Fruit fly (Drosophila melanogaster) whole organism, embryonic: ENCODE data around the gene Mco1.

Experiments
- CG10366 ChIP-seq: fragments of 200-800 bp; sonication (Bioruptor generic); IDR thresholded peaks from 2 replicates; pipeline ENCODE4 v1.3.6; 2022; ENCODE audit warnings: missing biosample characterization, missing genetic modification characterization
- CG10959 ChIP-seq: fragments of 200-800 bp; sonication (Bioruptor generic); IDR thresholded peaks from 2 replicates; pipeline ENCODE4 v1.3.6; 2022; ENCODE audit warnings: missing biosample characterization, missing genetic modification characterization
- Jarid2 ChIP-seq: fragments of 200-800 bp; sonication (Bioruptor generic); optimal IDR thresholded peaks from 3 replicates; lab custom pipeline; 2017; ENCODE audit warnings: mild to moderate bottlenecking, missing biosample characterization, missing genetic modification reagents, missing genetic modification characterization
- Lpt ChIP-seq: fragments of >200 bp; optimal IDR thresholded peaks from 2 replicates; lab custom pipeline; 2018; ENCODE audit warnings: missing biosample characterization, missing genetic modification characterization
- Nf-YA ChIP-seq: fragments of 200-800 bp; sonication (Bioruptor generic); IDR thresholded peaks from 2 replicates; pipeline ENCODE4 v1.3.6; 2022; ENCODE audit warnings: missing biosample characterization, missing genetic modification characterization
- amos ChIP-seq: fragments of 200-800 bp; sonication (Bioruptor generic); IDR thresholded peaks from 2 replicates; pipeline ENCODE4 v1.3.6; 2022; ENCODE audit warnings: missing biosample characterization, missing genetic modification characterization; ENCODE audit not compliant: partially characterized antibody
- chif ChIP-seq, 2 experiments: fragments of 200-800 bp; sonication (Bioruptor generic); optimal IDR thresholded peaks; 3 replicates each; lab custom pipeline; 2016; ENCODE audit warnings: missing biosample characterization in 2 of 2, missing genetic modification characterization in 2 of 2
- kay ChIP-seq: fragments of 200-800 bp; sonication (Bioruptor generic); optimal IDR thresholded peaks from 2 replicates; lab custom pipeline; 2016; ENCODE audit warnings: missing biosample characterization, missing genetic modification characterization
- sd ChIP-seq: fragments of 200-800 bp; sonication (Bioruptor generic); optimal IDR thresholded peaks from 3 replicates; lab custom pipeline; 2018; ENCODE audit warnings: missing biosample characterization, mild to moderate bottlenecking, missing genetic modification characterization, moderate library complexity
- sug ChIP-seq: fragments of 200-800 bp; optimal IDR thresholded peaks from 2 replicates; lab custom pipeline; 2019; ENCODE audit warnings: missing biosample characterization, mild to moderate bottlenecking, missing genetic modification characterization, moderate library complexity
- tx ChIP-seq: fragments of 200-800 bp; sonication (Bioruptor generic); optimal IDR thresholded peaks from 2 replicates; lab custom pipeline; 2016; ENCODE audit warnings: missing biosample characterization, missing genetic modification characterization

DNA sequence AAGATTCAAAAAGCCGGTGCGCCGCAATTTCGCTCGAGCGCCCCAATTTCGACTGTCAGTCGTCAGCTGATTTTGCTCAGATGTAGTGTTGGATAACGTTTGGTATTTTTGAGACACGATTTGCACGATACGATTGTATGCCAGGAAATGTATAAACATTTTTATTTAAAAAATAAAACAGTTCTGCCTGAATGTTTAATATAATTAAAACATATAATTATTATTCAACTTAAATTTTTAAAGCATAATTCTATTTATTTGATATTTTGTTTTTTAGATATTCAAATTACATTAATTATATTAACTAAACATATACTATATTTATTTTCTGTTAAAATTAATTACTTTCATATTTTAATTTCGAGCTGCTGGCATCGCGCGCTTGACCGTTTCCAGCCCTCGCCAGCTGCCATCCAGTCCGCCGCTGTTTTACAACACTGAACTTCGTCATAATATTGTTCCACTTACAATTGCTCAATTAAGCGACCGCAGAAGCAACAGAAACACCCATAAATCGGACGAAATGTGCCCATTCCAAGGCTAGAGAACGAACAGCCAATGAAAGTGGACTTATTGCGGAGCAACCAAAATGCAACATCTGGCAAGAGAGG lies 14.7 kb downstream of the Mco1 start, which contains the start of the genes FucTB and scat:
- peak; percentile 89 for TF ChIP-seq CG10366 (GFP tag; lab: Robert Waterston, UW)
- no peak for TF ChIP-seq sd
- peak; percentile 66 for TF ChIP-seq tx
- no peak for TF ChIP-seq Lpt
- peak; percentile 5 for TF ChIP-seq Jarid2 (GFP tag; lab: Kevin White, UChicago)
- peak; percentile 36 to 62 for TF ChIP-seq chif (GFP tag; optimal IDR thresholded peaks at IDR 0.05; lab: Kevin White, UChicago)
- TF ChIP-seq amos (GFP tag; lab: Robert Waterston, UW) = 0 out of 2 replicates have a peak, but pooled peaks have one; percentile 4
- TF ChIP-seq Nf-YA = peak; percentile 69; the same call in 1 of the 2 replicates
- TF ChIP-seq kay = peak; percentile 76
- TF ChIP-seq CG10959 (GFP tag; lab: Robert Waterston, UW) = peak; percentile 83
- TF ChIP-seq sug = peak; percentile 87
